Worm (Caenorhabditis elegans) whole organism, L4/young adult: Measurements from ENCODE around the gene F36F12.1.
"Not testable (repeated sequence)": the region's sequence is repeated elsewhere in the genome, so short reads cannot be mapped to it uniquely, and the experiment has no call there.

Experiments used
- W03F9.2 ChIP-seq: fragments of 150-350 bp; optimal IDR thresholded peaks from 2 replicates; lab custom pipeline; 2014; ENCODE audit warnings: missing biosample characterization, missing genetic modification characterization
- dao-5 ChIP-seq: sonication (generic microtip); optimal IDR thresholded peaks from 2 replicates; lab custom pipeline; 2016; ENCODE audit warnings: missing genotype, missing genetic modification characterization, moderate library complexity, missing compliant biosample characterization
- him-1 ChIP-seq: sonication (generic microtip); optimal IDR thresholded peaks from 2 replicates; lab custom pipeline; 2016; ENCODE audit warnings: missing genotype, missing genetic modification reagents, missing genetic modification characterization, missing compliant biosample characterization

DNA sequence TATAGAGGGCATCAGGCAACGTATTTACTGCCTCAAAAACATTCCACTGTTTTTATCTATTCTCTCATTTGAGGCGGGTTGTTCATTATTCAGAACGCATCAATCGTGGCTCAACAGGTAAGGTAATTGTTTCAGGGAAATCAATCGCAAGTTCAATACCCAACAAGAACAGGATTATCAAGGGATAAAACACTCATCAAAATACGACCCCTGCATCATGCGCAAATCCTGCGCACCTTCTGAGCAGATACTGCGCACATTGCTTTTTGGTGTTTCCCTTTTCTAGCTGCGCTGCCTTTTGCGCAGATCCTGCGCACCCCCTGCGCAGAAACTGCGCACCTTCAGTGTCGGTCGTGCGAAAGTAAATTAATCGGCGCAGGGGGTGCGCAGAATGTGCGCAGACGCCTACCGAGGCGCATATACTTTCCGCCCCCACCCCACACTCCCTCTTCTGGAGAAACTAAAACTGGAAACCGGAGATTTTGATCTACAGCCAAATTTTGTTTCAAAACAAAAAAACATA is 17.2 kb downstream of the F36F12.1 start, which contains the start of gene F36F12.3:
- not testable (repeated sequence) for TF ChIP-seq him-1 (tag; lab: Kevin White, UChicago); dao-5; W03F9.2 (tag; lab: Kevin White, UChicago)
